Worm (Caenorhabditis elegans) whole organism, L2 larva: ENCODE data around the gene F20D6.9.

Source experiments
- C34F6.9 ChIP-seq: fragments of 150-350 bp; optimal IDR thresholded peaks from 2 replicates; lab custom pipeline; 2014; ENCODE audit warnings: missing biosample characterization, missing genetic modification characterization
- F13H6.1 ChIP-seq: sonication (generic microtip); optimal IDR thresholded peaks from 2 replicates; lab custom pipeline; 2016; ENCODE audit warnings: missing genetic modification characterization, missing compliant biosample characterization
- R02D3.7 ChIP-seq: fragments of 150-350 bp; optimal IDR thresholded peaks from 2 replicates; lab custom pipeline; 2014; ENCODE audit warnings: missing biosample characterization, missing genetic modification characterization
- Y55F3AM.14 ChIP-seq: fragments of 200-800 bp; sonication (Bioruptor generic); optimal IDR thresholded peaks from 2 replicates; lab custom pipeline; 2018; ENCODE audit warnings: mild to moderate bottlenecking, missing genetic modification characterization, missing compliant biosample characterization
- ZK546.5 ChIP-seq: sonication (generic microtip); optimal IDR thresholded peaks from 2 replicates; lab custom pipeline; 2017; ENCODE audit warnings: missing biosample characterization, missing genetic modification characterization
- alr-1 ChIP-seq: fragments of 150-350 bp; optimal IDR thresholded peaks from 2 replicates; lab custom pipeline; 2014; ENCODE audit warnings: missing biosample characterization, missing genetic modification characterization
- aly-2 ChIP-seq: fragments of 150-350 bp; optimal IDR thresholded peaks from 2 replicates; lab custom pipeline; 2014; ENCODE audit warnings: missing biosample characterization, missing genetic modification characterization
- ama-1 ChIP-seq: fragments of 150-350 bp; optimal IDR thresholded peaks from 2 replicates; lab custom pipeline; 2018; ENCODE audit warnings: inconsistent platforms
- blmp-1 ChIP-seq: sonication (generic microtip); optimal IDR thresholded peaks from 2 replicates; lab custom pipeline; 2017; ENCODE audit warnings: missing genetic modification characterization, mild to moderate bottlenecking, missing compliant biosample characterization, antibody characterized with exemption, moderate library complexity; ENCODE audit not compliant: insufficient read depth
- crh-2 ChIP-seq: sonication (generic microtip); optimal IDR thresholded peaks from 2 replicates; lab custom pipeline; 2017; ENCODE audit warnings: missing biosample characterization, missing genetic modification characterization
- dmd-4 ChIP-seq: sonication (generic microtip); optimal IDR thresholded peaks from 2 replicates; lab custom pipeline; 2017; ENCODE audit warnings: missing biosample characterization, missing genetic modification characterization
- egl-27 ChIP-seq: sonication (generic microtip); optimal IDR thresholded peaks from 3 replicates; lab custom pipeline; 2017; ENCODE audit warnings: missing biosample characterization, missing genetic modification reagents, missing genetic modification characterization
- elt-3 ChIP-seq: sonication (generic microtip); optimal IDR thresholded peaks from 2 replicates; lab custom pipeline; 2017; ENCODE audit warnings: missing biosample characterization, missing genetic modification characterization
- fos-1 ChIP-seq: fragments of 150-350 bp; optimal IDR thresholded peaks from 2 replicates; lab custom pipeline; 2014; ENCODE audit warnings: missing biosample characterization, missing genetic modification characterization
- gmeb-1 ChIP-seq: fragments of 150-350 bp; optimal IDR thresholded peaks from 2 replicates; lab custom pipeline; 2014; ENCODE audit warnings: missing biosample characterization, missing genetic modification characterization
- lin-13 ChIP-seq: fragments of 150-350 bp; optimal IDR thresholded peaks from 2 replicates; lab custom pipeline; 2014; ENCODE audit warnings: missing biosample characterization, missing genetic modification reagents, missing genetic modification characterization
- mab-5 ChIP-seq: fragments of 150-350 bp; optimal IDR thresholded peaks from 2 replicates; lab custom pipeline; 2014; ENCODE audit warnings: missing biosample characterization, missing genetic modification characterization
- mbf-1 ChIP-seq: sonication (generic microtip); optimal IDR thresholded peaks from 2 replicates; lab custom pipeline; 2017; ENCODE audit warnings: missing biosample characterization, missing genetic modification characterization
- mdl-1 ChIP-seq, 2 experiments: fragments of 150-350 bp in 1 of 2; sonication (generic microtip) in 1 of 2; optimal IDR thresholded peaks; 2 replicates each; lab custom pipeline; 2017; ENCODE audit warnings: missing biosample characterization in 2 of 2, missing genetic modification characterization in 2 of 2
- nhr-11 ChIP-seq: fragments of 150-350 bp; optimal IDR thresholded peaks from 2 replicates; lab custom pipeline; 2014; ENCODE audit warnings: missing biosample characterization, missing genetic modification characterization
- nhr-12 ChIP-seq: fragments of 150-350 bp; optimal IDR thresholded peaks from 2 replicates; lab custom pipeline; 2014; ENCODE audit warnings: missing biosample characterization, missing genetic modification characterization
- nhr-129 ChIP-seq: fragments of 150-350 bp; optimal IDR thresholded peaks from 2 replicates; lab custom pipeline; 2014; ENCODE audit warnings: missing biosample characterization, missing genetic modification characterization
- nhr-237 ChIP-seq: fragments of 150-350 bp; optimal IDR thresholded peaks from 2 replicates; lab custom pipeline; 2014; ENCODE audit warnings: missing biosample characterization, missing genetic modification characterization
- nhr-6 ChIP-seq: fragments of 150-350 bp; optimal IDR thresholded peaks from 2 replicates; lab custom pipeline; 2014; ENCODE audit warnings: missing biosample characterization, missing genetic modification characterization
- nhr-77 ChIP-seq: fragments of 150-350 bp; optimal IDR thresholded peaks from 2 replicates; lab custom pipeline; 2014; ENCODE audit warnings: missing biosample characterization, missing genetic modification characterization
- peb-1 ChIP-seq: fragments of 150-350 bp; optimal IDR thresholded peaks from 2 replicates; lab custom pipeline; 2014; ENCODE audit warnings: missing biosample characterization, missing genetic modification characterization
- sem-4 ChIP-seq: fragments of 150-350 bp; optimal IDR thresholded peaks from 2 replicates; lab custom pipeline; 2014; ENCODE audit warnings: missing biosample characterization, missing genetic modification reagents, missing genetic modification characterization
- skn-1 ChIP-seq: sonication (generic microtip); optimal IDR thresholded peaks from 2 replicates; lab custom pipeline; 2017; ENCODE audit warnings: missing biosample characterization, missing genetic modification characterization
- sma-3 ChIP-seq: sonication (generic microtip); optimal IDR thresholded peaks from 2 replicates; lab custom pipeline; 2016; ENCODE audit warnings: missing genetic modification reagents, missing genetic modification characterization, missing compliant biosample characterization
- unc-55 ChIP-seq: fragments of 150-350 bp; sonication (generic microtip); optimal IDR thresholded peaks from 3 replicates; lab custom pipeline; 2014; ENCODE audit warnings: missing biosample characterization, missing genetic modification reagents, missing genetic modification characterization
- unc-62 ChIP-seq: fragments of 150-350 bp; optimal IDR thresholded peaks from 2 replicates; lab custom pipeline; 2014; ENCODE audit warnings: missing biosample characterization, missing genetic modification reagents, missing genetic modification characterization
- zag-1 ChIP-seq: fragments of 150-350 bp; optimal IDR thresholded peaks from 2 replicates; lab custom pipeline; 2014; ENCODE audit warnings: missing biosample characterization, missing genetic modification characterization
- ztf-1 ChIP-seq: fragments of 200-800 bp; sonication (Bioruptor generic); conservative IDR thresholded peaks from 2 replicates; pipeline ENCODE4 v1.3.6; 2022; ENCODE audit warnings: missing genetic modification characterization, missing compliant biosample characterization
- ztf-11 ChIP-seq: sonication (generic microtip); optimal IDR thresholded peaks from 2 replicates; lab custom pipeline; 2017; ENCODE audit warnings: missing biosample characterization, missing genetic modification characterization

Gene F20D6.9

DNA sequence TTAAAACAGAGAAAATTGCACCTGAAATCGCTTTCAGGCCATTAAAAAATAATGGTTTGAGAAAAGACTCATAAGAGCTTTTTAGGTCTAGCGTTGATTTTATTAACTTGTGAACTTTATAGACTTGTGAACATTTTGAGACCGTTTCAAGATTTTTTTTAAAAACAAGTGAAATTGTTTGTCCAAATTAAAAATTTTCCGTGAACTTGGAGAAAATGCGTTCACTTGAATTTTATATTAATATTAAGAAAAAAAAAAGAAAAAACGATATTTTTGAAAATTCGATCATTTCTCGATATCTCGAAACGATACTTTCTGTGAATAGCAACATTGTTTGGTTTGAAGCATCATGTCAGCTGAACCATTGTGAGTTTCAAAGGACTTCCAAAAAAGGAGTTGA is 13.2 kb upstream of the F20D6.9 start, which contains the start of gene F20D6.1:
TSS of gene F20D6.1 (plus strand) at position 301 of the 400 bp plus-strand sequence.
- no peak for TF ChIP-seq ZK546.5
- no peak for TF ChIP-seq Y55F3AM.14 (GFP tag; lab: Kevin White, UChicago)
- no peak for TF ChIP-seq ztf-11
- TF ChIP-seq C34F6.9 (tag; lab: Kevin White, UChicago) = no peak
- TF ChIP-seq nhr-11 (tag; lab: Kevin White, UChicago) = no peak
- TF ChIP-seq ama-1 (lab: Kevin White, UChicago) = no peak
- TF ChIP-seq dmd-4 (tag; lab: Kevin White, UChicago) = no peak
- no peak for TF ChIP-seq alr-1 (tag; lab: Kevin White, UChicago)
- no peak for TF ChIP-seq mdl-1 (tag; optimal IDR thresholded peaks at IDR 0.05; lab: Kevin White, UChicago)
- TF ChIP-seq nhr-237 (tag; lab: Kevin White, UChicago) = no peak
- no peak for TF ChIP-seq aly-2 (tag; lab: Kevin White, UChicago)
- no peak for TF ChIP-seq egl-27 (tag; lab: Kevin White, UChicago)
- TF ChIP-seq blmp-1 = no peak
- no peak for TF ChIP-seq unc-55 (GFP tag; lab: Kevin White, UChicago)
- no peak for TF ChIP-seq nhr-77 (tag; lab: Kevin White, UChicago)
- TF ChIP-seq gmeb-1 (tag; lab: Kevin White, UChicago) = no peak
- no peak for TF ChIP-seq sem-4 (tag; lab: Kevin White, UChicago)
- no peak for TF ChIP-seq R02D3.7 (tag; lab: Kevin White, UChicago)

DNA sequence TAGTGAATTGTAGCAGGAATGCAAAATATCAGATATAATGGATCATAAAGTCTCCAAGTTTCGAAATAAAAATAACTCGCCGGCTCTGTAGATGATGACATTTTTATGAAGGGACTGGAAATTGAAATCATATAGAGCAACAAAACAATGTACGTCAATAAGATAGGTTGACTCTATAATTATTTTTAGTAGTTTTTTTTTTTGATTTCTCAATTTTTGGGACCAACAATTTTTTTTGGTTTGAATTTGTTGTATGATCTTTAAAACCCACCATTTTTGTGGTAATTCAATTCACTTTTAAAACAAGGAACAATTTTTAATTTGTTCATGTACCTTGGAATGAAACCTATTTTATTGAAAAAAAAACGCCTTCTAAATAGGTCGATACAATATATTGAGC is 12.8 kb upstream of the F20D6.9 start, which contains the start of gene F20D6.12:
TSS of gene F20D6.12 (minus strand) at position 101 of the 400 bp plus-strand sequence.
- TF ChIP-seq peb-1 (tag; lab: Kevin White, UChicago) = no peak
- TF ChIP-seq unc-62 (GFP tag; lab: Kevin White, UChicago) = no peak
- no peak for TF ChIP-seq skn-1 (tag; lab: Kevin White, UChicago)
- no peak for TF ChIP-seq ztf-1 (GFP tag; lab: Robert Waterston, UW)
- no peak for TF ChIP-seq lin-13 (GFP tag; lab: Kevin White, UChicago)
- TF ChIP-seq C34F6.9 (tag; lab: Kevin White, UChicago) = no peak
- TF ChIP-seq aly-2 (tag; lab: Kevin White, UChicago) = no peak
- no peak for TF ChIP-seq elt-3 (tag; lab: Kevin White, UChicago)

DNA sequence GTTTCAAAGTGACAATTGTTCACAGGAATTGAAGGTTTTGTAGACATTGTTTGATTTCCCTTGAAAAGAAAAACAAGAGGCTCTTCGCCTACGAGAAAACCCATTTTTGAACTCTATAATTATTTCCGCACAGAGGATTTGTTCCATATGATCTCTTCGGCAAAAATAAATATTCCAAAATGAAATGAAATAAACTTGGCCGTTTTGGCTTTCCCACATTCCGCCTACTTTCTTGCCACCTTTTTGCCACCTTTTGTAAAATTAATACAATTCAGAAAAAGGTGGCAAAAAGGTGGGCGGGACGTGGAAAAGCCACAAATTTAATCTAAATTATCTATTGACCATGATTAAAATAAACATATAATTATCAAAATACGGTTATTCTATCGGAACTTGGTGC is 11.2 kb upstream of the F20D6.9 start, which contains the start of gene F20D6.15:
TSS of gene F20D6.15 (minus strand) at position 47 of the 400 bp plus-strand sequence.
- TF ChIP-seq nhr-6 (tag; lab: Kevin White, UChicago) = no peak
- no peak for TF ChIP-seq sma-3 (GFP tag; lab: Kevin White, UChicago)
- no peak for TF ChIP-seq zag-1 (tag; lab: Kevin White, UChicago)
- TF ChIP-seq alr-1 (tag; lab: Kevin White, UChicago) = no peak
- no peak for TF ChIP-seq mab-5
- TF ChIP-seq C34F6.9 (tag; lab: Kevin White, UChicago) = no peak
- no peak for TF ChIP-seq gmeb-1 (tag; lab: Kevin White, UChicago)
- no peak for TF ChIP-seq crh-2 (tag; lab: Kevin White, UChicago)
- no peak for TF ChIP-seq ztf-11
- no peak for TF ChIP-seq nhr-12 (tag; lab: Kevin White, UChicago)
- no peak for TF ChIP-seq fos-1 (tag; lab: Kevin White, UChicago)
- TF ChIP-seq nhr-237 (tag; lab: Kevin White, UChicago) = no peak
- TF ChIP-seq Y55F3AM.14 (GFP tag; lab: Kevin White, UChicago) = no peak
- TF ChIP-seq, all 48 proteins: peak for 0

DNA sequence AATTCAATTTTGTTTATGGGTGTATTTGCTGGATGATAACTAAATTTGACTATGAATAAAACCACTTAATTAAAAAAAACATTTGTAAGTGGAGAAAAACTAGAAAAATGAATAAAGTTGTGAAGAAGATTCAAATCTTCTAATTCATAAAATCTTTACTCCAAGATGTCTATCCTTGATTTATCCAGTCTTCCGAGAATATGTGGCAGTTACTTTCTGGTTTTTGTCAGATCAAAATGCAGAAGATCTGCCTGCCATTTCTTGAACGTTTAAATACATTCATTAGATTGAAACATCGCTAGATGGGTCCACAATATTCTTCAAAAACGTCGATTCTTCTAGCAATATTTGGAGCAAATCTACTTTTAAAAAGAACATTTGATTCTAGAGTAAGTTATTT is 8.5 kb upstream of the F20D6.9 start, which contains the start of gene F20D6.2:
TSS of gene F20D6.2 (plus strand) at position 301 of the 400 bp plus-strand sequence.
- no peak for TF ChIP-seq nhr-12 (tag; lab: Kevin White, UChicago)
- no peak for TF ChIP-seq ama-1 (lab: Kevin White, UChicago)
- no peak for TF ChIP-seq elt-3 (tag; lab: Kevin White, UChicago)
- TF ChIP-seq F13H6.1 (tag; lab: Kevin White, UChicago) = no peak

DNA sequence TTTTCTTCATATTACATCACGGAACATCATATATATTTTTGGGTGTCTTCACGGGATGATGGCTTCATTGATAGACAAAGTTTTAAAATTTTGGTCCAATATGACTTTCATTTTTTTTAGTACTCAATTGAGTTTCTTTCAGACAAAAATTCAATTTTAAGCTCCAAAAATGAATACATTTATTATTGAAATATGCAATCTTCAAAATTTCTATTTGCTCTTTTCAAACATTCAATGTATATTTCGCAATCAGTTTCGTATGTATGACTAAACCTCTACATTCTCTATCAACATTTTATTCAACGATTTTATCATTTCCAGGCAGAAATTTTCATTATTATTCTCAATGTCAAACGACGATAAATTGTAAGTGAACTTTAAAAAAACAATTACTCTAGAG is 6.1 kb upstream of the F20D6.9 start, which contains the start of gene srp-8:
TSS of gene srp-8 (plus strand) at position 301 of the 400 bp plus-strand sequence.
- TF ChIP-seq mbf-1 (tag; lab: Kevin White, UChicago) (no peak), nhr-129 (no peak), ama-1 (lab: Kevin White, UChicago) (no peak)
